Fruit fly (Drosophila melanogaster): ENCODE measurements around the gene CG14352.

The CG14352 gene

dm6 chr2L:1613748-1614365 is 2.6 kb downstream of the CG14352 start, which contains the start of gene RFeSP:
Gene RFeSP, minus strand, starts transcription at chr2L:1614160.
- TF ChIP-seq Hr4 (GFP tag; optimal IDR thresholded peaks at IDR 0.05) = no peak
- no peak for TF ChIP-seq CG31627 (GFP tag; optimal IDR thresholded peaks at IDR 0.05)
- TF ChIP-seq vri (GFP tag; optimal IDR thresholded peaks at IDR 0.05) = peak; percentile 88
- peak; percentile 2 for TF ChIP-seq Sox14 (GFP tag; optimal IDR thresholded peaks at IDR 0.05)
- no peak for TF ChIP-seq CG3032 (tag; optimal IDR thresholded peaks at IDR 0.05)

dm6 chr2L:1615753-1616152 is 4.5 kb downstream of the CG14352 start:
- TF ChIP-seq salr (GFP tag; optimal IDR thresholded peaks at IDR 0.05) (no peak), CG6808 (GFP tag; optimal IDR thresholded peaks at IDR 0.05) (no peak), CG4318 (GFP tag; optimal IDR thresholded peaks at IDR 0.05) (no peak), achi (GFP tag; optimal IDR thresholded peaks at IDR 0.05) (no peak), net (GFP tag; optimal IDR thresholded peaks at IDR 0.05) (no peak), CG10631 (GFP tag; optimal IDR thresholded peaks at IDR 0.05) (no peak), pdm3 (GFP tag; optimal IDR thresholded peaks at IDR 0.05) (no peak), CG6854 (GFP tag; optimal IDR thresholded peaks at IDR 0.05) (no peak), fd59A (GFP tag; optimal IDR thresholded peaks at IDR 0.05) (no peak), CG11902 (GFP tag; optimal IDR thresholded peaks at IDR 0.05) (no peak), Hr38 (GFP tag; optimal IDR thresholded peaks at IDR 0.05) (no peak), Eip78C (GFP tag) (peak; percentile 32), CG15336 (GFP tag; IDR thresholded peaks at IDR 0.05) (0 out of 2 replicates have a peak, but pooled peaks have one; percentile 16), CG6163 (GFP tag; IDR thresholded peaks at IDR 0.05) (0 out of 3 replicates have a peak, but pooled peaks have one; percentile 32), CG7368 (GFP tag; optimal IDR thresholded peaks at IDR 0.05) (no peak), Sox102F (GFP tag; optimal IDR thresholded peaks at IDR 0.05) (no peak), Hr39 (GFP tag; optimal IDR thresholded peaks at IDR 0.05) (no peak), CG32006 (GFP tag; optimal IDR thresholded peaks at IDR 0.05) (peak; percentile 17), CG8319 (GFP tag; optimal IDR thresholded peaks at IDR 0.05) (no peak), Ets21C (GFP tag; optimal IDR thresholded peaks at IDR 0.05) (no peak), CG3919 (GFP tag; optimal IDR thresholded peaks at IDR 0.05) (no peak), Hr4 (GFP tag; optimal IDR thresholded peaks at IDR 0.05) (no peak), CG11294 (GFP tag; IDR thresholded peaks at IDR 0.05) (no peak), eg (GFP tag; IDR thresholded peaks at IDR 0.05) (0 out of 3 replicates have a peak, but pooled peaks have one; percentile 16)

dm6 chr2L:1617712-1618111 is 6.5 kb downstream of the CG14352 start:
- no peak for TF ChIP-seq Met (GFP tag; optimal IDR thresholded peaks at IDR 0.05)
- peak; percentile 24 for TF ChIP-seq CG32006 (GFP tag; optimal IDR thresholded peaks at IDR 0.05)
- peak; percentile 43 for TF ChIP-seq CG1621 (tag; optimal IDR thresholded peaks at IDR 0.05)
- no peak for TF ChIP-seq fd59A (GFP tag; optimal IDR thresholded peaks at IDR 0.05)
- peak; percentile 42 for TF ChIP-seq CG6808 (GFP tag; optimal IDR thresholded peaks at IDR 0.05)
- peak in 1 of 2 experiments; percentile 6 for TF ChIP-seq salr (GFP tag; optimal IDR thresholded peaks at IDR 0.05)
- no peak for TF ChIP-seq CG10631 (GFP tag; optimal IDR thresholded peaks at IDR 0.05)
- peak; percentile 63 for TF ChIP-seq CG9139 (GFP tag; optimal IDR thresholded peaks at IDR 0.05)
- peak; percentile 12 for TF ChIP-seq Lpt (GFP tag; optimal IDR thresholded peaks at IDR 0.05)
- no peak for TF ChIP-seq cyc (GFP tag; optimal IDR thresholded peaks at IDR 0.05)
- TF ChIP-seq CG16779 (tag; optimal IDR thresholded peaks at IDR 0.05) = peak; percentile 4
- no peak for TF ChIP-seq pdm3 (GFP tag; optimal IDR thresholded peaks at IDR 0.05)
- peak; percentile 27 for TF ChIP-seq Eip75B (GFP tag; optimal IDR thresholded peaks at IDR 0.05)
- TF ChIP-seq CG8119 (GFP tag; IDR thresholded peaks at IDR 0.05) = peak; percentile 43; the same call in 1 of the 3 replicates
- peak; percentile 26 for TF ChIP-seq CG3919 (GFP tag; optimal IDR thresholded peaks at IDR 0.05)
- TF ChIP-seq Ets96B (tag; optimal IDR thresholded peaks at IDR 0.05) = peak; percentile 8
- peak; percentile 47; the same call in 1 of the 3 replicates for TF ChIP-seq CG6163 (GFP tag; IDR thresholded peaks at IDR 0.05)
- TF ChIP-seq Eip78C (GFP tag) = peak; percentile 52
- no peak for TF ChIP-seq CG11902 (GFP tag; optimal IDR thresholded peaks at IDR 0.05)
- no peak for TF ChIP-seq fd85E (GFP tag; optimal IDR thresholded peaks at IDR 0.05)
- TF ChIP-seq CG10669 (GFP tag; optimal IDR thresholded peaks at IDR 0.05) = peak; percentile 13
- peak; percentile 53 to 67 for TF ChIP-seq ss (GFP tag; optimal IDR thresholded peaks at IDR 0.05)
- no peak for TF ChIP-seq Sox14 (GFP tag; optimal IDR thresholded peaks at IDR 0.05)
- peak; percentile 9 for TF ChIP-seq dac (GFP tag; optimal IDR thresholded peaks at IDR 0.05)
- TF ChIP-seq CG3032 (tag; optimal IDR thresholded peaks at IDR 0.05) = peak; percentile 9
- 0 out of 3 replicates have a peak, but pooled peaks have one; percentile 19 for TF ChIP-seq eg (GFP tag; IDR thresholded peaks at IDR 0.05)
- peak; percentile 44 for TF ChIP-seq spab (GFP tag; optimal IDR thresholded peaks at IDR 0.05)
- no peak for TF ChIP-seq Sox15 (GFP tag; optimal IDR thresholded peaks at IDR 0.05)
- peak; percentile 39 for TF ChIP-seq Blimp-1 (GFP tag; optimal IDR thresholded peaks at IDR 0.05)

All from whole organism, prepupa.